Worm (Caenorhabditis elegans) whole organism, L4/young adult: ENCODE results near the gene B0334.5.

Source experiments
- W03F9.2 ChIP-seq: fragments of 150-350 bp; optimal IDR thresholded peaks from 2 replicates; lab custom pipeline; 2014; ENCODE audit warnings: missing biosample characterization, missing genetic modification characterization
- dao-5 ChIP-seq: sonication (generic microtip); optimal IDR thresholded peaks from 2 replicates; lab custom pipeline; 2016; ENCODE audit warnings: missing genotype, missing genetic modification characterization, moderate library complexity, missing compliant biosample characterization
- him-1 ChIP-seq: sonication (generic microtip); optimal IDR thresholded peaks from 2 replicates; lab custom pipeline; 2016; ENCODE audit warnings: missing genotype, missing genetic modification reagents, missing genetic modification characterization, missing compliant biosample characterization

ce11 chrII:11542385-11542784 lies 44.9 kb downstream of the B0334.5 start, which contains the start of gene gtf-2E2:
- no peak for TF ChIP-seq W03F9.2
- no peak for TF ChIP-seq him-1
- TF ChIP-seq dao-5: no peak
